Worm (Caenorhabditis elegans) whole organism, dauer: Measurements from ENCODE around the gene clec-161.

Source experiments
- unc-62 ChIP-seq: sonication (generic microtip); optimal IDR thresholded peaks from 2 replicates; lab custom pipeline; 2017; ENCODE audit warnings: missing biosample characterization, missing genetic modification reagents, missing genetic modification characterization

The clec-161 gene

DNA sequence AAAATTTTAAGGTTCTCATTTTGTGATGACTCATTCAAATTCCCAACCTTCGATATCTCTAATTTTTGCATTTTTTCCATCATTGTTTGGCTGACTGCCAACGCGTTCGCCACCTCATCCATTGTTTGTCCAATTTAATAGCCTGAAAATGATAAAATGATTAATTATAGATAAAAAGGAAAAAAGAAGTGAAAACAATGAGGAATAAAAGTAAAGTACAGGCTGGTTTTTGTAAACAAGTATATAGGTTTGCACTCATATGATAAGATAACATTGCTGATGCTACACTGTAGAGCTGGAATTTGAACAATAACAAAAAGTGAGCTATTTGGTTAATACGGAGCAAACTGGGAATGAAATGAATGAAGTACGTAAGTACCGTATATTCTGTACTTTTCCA is 26.3 kb downstream of the clec-161 start, which contains the start of gene C48B4.3:
Gene C48B4.3 (minus strand): TSS at position 149 of the 400 bp plus-strand sequence.
- no peak for TF ChIP-seq unc-62

ce11 chrIII:9580039-9580891 is 28.3 kb downstream of the clec-161 start, which contains the start of gene ced-7:
Gene ced-7, minus strand, starts transcription at chrIII:9580089.
- no peak for TF ChIP-seq unc-62

DNA sequence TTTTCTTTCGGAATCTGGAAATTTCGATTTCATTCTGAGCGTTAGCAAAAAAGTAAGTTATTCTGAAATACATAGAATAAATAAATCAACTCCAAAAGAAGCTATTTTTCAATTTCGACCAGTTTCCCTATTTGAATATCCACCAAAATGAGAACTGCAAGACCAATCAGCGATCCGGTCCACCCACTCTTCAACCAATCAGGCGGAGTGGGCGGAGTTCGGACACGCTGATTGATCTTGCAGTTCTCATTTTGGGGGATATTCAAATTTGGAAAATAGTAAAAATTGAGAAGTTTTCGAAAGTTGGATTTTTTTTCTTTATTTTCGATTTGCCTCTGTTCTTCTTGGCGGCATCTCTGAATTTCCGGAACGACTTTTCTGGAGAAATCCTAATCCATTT is 37.7 kb downstream of the clec-161 start:
- TF ChIP-seq unc-62: no peak

DNA sequence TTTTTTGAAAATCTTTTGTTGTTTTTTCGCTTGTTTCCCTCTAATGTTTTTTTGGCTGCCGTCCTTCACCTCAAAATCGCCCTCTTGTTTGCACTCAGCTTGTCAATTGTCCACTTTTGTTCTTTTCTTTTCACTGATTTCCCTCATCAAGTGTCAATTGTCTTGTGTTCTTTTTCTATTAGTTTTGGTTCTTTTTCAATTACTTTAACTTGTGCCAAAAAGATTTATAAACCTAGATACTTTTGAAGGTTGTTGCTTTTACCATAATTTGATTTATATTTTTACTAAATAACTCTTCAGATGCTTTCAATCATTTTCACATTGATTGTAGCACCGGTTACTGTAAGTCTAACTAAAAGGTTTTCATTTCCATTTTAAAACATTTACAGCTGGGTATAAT is 40.1 kb downstream of the clec-161 start, which contains the start of gene C48B4.13:
Gene C48B4.13 (plus strand): TSS at position 301 of the 400 bp plus-strand sequence.
- TF ChIP-seq unc-62: no peak

DNA sequence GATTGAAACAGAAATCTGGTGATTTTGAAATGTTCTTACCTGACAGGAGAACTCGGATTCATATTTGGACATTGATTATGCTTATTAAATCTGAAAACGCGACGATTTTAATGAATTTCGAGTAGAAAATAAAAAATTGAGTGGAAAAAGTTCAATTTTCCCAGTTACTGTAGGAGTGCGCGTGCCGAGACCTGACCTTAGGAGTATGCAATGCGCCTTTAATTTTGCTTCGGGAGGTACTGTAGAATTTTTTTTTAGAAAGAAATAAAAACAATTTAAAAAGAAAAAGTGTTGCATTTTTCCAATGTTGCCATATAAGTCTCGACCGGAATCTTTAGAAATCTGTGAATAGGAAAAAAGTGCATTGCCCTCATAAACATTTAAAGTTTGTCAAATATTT is 42.6 kb downstream of the clec-161 start, which contains the start of gene C48B4.11:
Gene C48B4.11 (minus strand): TSS at position 143 of the 400 bp plus-strand sequence.
- no peak for TF ChIP-seq unc-62

DNA sequence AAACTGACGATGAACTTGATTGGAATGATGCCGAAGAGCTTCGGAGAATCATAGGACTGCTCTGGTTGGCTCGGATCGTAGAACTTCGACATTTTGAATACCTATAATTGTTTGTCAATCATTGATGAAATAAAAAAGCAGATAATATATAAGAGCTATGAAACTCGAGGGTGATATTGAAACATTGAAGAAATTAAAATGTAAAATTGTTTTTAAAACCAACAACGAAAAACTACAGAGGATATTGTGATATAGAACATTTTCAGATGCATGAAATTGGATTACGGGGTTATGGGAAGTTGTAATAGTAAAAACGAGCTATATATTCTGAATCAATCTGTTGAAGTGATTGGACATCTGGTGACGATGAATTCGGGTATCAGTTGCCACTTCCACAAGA is 44.1 kb downstream of the clec-161 start, which contains the start of gene C48B4.10:
Gene C48B4.10 (minus strand): TSS at position 101 of the 400 bp plus-strand sequence.
- no peak for TF ChIP-seq unc-62

DNA sequence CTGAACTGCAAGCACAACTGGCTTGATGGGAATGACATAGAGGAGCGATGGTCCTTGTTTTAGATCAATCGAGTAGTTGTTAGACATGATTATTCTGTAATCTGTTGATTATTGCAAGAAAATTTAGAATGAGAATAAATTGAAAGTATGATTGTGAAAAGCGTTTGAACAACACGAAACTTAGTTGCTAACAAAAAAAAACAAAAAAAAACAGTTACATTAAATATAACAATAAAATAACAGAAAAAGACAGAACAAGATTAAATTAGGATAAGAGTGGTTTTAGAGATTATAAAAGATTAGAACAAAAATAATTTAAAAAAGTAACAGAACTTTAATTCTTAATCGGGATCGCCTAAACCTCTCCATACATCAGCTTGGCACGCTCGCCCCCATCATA is 45.3 kb downstream of the clec-161 start, which contains the start of gene C48B4.9:
Gene C48B4.9 (minus strand): TSS at position 101 of the 400 bp plus-strand sequence.
- no peak for TF ChIP-seq unc-62

DNA sequence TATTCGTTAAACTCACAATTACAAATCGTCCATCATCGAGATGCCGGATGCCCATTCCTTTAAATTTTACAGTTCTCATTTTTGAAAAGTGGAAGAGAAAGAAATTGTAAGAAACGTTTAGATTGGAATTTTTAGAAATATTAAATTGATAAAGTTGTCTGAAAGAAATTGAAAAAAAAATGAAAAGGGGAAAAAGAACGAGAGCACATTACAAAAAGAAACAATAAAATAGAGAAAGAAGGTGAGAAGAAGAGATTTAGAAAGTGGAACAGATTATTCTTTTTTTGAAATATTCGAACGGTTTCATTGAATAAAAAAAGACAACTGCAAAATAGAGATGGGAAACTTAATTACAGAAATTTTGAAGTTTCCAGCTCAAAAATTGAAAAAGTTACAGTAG is 47.4 kb downstream of the clec-161 start, which contains the start of gene C48B4.8:
Gene C48B4.8 (minus strand): TSS at position 101 of the 400 bp plus-strand sequence.
- TF ChIP-seq unc-62: no peak

ce11 chrIII:9559381-9559881 is 49.1 kb downstream of the clec-161 start, which contains the start of gene C48B4.7:
Gene C48B4.7, minus strand, starts transcription at chrIII:9559431.
- no peak for TF ChIP-seq unc-62

- TF ChIP-seq unc-62: no peak
Observed at ce11 chrIII:9558463-9558862, 50.1 kb downstream of the clec-161 start, which contains the start of gene C48B4.6. Gene C48B4.6, minus strand, starts transcription at chrIII:9558563.

DNA sequence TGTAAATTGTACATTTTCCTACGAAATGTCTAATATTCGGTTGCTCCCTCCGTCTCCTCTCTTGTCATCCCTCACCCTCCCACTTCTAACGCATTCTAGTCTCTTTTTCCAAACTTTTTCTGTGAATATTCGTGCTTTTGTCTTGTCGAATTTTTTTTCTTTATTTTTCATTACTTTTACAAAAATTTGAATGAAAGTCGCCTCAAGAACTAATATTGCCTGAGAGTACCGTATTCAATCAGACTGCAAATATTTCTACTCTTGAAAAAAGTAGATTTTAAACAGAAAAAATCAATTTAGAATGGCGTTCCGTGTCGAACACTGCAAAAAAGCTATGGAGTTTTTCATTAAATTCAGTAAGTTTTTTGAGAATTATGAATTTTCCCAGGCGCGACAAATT is 52.2 kb downstream of the clec-161 start, which contains the start of gene ZK1098.11:
Gene ZK1098.11 (plus strand): TSS at position 301 of the 400 bp plus-strand sequence.
- TF ChIP-seq unc-62: no peak
